Fruit fly (Drosophila melanogaster) S2 (cell line): ENCODE results near the gene CG7362.

Source experiments
- CG8478 ChIP-seq: fragments of >200 bp; optimal IDR thresholded peaks from 2 replicates; lab custom pipeline; 2018
- CTCF ChIP-seq, 2 experiments: fragments of >200 bp; optimal IDR thresholded peaks; 2 replicates each; lab custom pipeline; 2018

DNA sequence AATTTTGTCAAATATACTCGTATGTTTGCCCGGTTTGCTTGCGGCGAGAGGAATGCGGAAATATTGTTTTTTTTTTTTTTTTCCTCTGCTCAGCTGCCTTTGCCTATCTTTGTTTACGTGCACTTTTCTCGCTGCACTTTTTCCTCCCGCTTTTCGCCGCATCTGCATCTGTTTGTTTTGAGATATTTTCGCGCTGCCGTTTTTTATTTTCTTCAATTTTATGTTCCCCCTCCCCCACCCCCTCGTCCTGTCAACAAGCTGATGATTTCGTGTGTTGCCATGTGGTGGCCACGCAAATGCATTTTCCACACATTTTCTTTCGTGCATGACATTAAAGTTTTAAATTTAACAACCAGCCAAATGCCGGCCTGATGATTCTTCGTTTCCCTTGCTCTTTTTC, 1.8 kb upstream of the CG7362 start:
- TF ChIP-seq CTCF (optimal IDR thresholded peaks at IDR 0.05; lab: Kevin White, UChicago) = no peak
- TF ChIP-seq CG8478 (lab: Kevin White, UChicago) = no peak
